Fruit fly (Drosophila melanogaster): ENCODE measurements around the gene CG13901.

Gene CG13901

DNA sequence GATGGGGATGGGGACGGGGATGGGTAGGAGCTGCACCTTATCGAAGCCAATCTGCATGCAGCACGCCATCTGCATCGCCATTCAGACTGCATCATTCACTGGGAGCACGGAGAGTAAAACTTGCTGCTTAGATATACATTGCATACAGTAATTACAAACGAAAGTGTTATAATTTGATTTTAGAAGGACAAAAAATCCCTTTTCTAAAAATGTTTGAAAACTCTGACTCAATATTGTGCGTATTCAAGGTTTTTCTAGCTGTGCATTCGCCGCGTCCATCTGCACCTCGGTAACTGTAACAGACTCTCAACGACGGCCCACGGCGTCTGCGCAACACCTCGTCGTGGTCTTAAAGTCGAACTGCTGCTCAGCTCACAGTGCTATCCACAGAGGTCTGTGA, 50.0 kb downstream of the CG13901 start (continued):
- TF ChIP-seq CG9876 (GFP tag; optimal IDR thresholded peaks at IDR 0.05) (no peak), nom (GFP tag; optimal IDR thresholded peaks at IDR 0.05) (no peak), nerfin-1 (tag; optimal IDR thresholded peaks at IDR 0.05) (no peak), usp (GFP tag; optimal IDR thresholded peaks at IDR 0.05) (no peak), cas (GFP tag; IDR thresholded peaks at IDR 0.05) (no peak), Doc2 (GFP tag; IDR thresholded peaks at IDR 0.05) (no peak), CG8089 (GFP tag; optimal IDR thresholded peaks at IDR 0.05) (no peak), Sry-β (GFP tag; optimal IDR thresholded peaks at IDR 0.05) (no peak), CG10543 (GFP tag; optimal IDR thresholded peaks at IDR 0.05) (no peak), Oli (tag; optimal IDR thresholded peaks at IDR 0.05) (peak; percentile 31), ERR (GFP tag; optimal IDR thresholded peaks at IDR 0.05) (no peak), CkIIα-i1 (GFP tag; IDR thresholded peaks at IDR 0.05) (no peak), abd-A (tag; optimal IDR thresholded peaks at IDR 0.05) (no peak), CG8388 (GFP tag; optimal IDR thresholded peaks at IDR 0.05) (peak; percentile 14), ssp (GFP tag; IDR thresholded peaks at IDR 0.05) (no peak), CG18764 (GFP tag; optimal IDR thresholded peaks at IDR 0.05) (no peak), vnd (GFP tag; IDR thresholded peaks at IDR 0.05; ENCODE audit: partially characterized antibody) (no peak), CG34376 (GFP tag; optimal IDR thresholded peaks at IDR 0.05) (no peak), CG17359 (tag; optimal IDR thresholded peaks at IDR 0.05) (peak; percentile 16), CG2712 (tag; optimal IDR thresholded peaks at IDR 0.05) (no peak), gfzf (GFP tag; optimal IDR thresholded peaks at IDR 0.05) (no peak), mld (GFP tag; IDR thresholded peaks at IDR 0.05; ENCODE audit: partially characterized antibody) (no peak), CG4328 (GFP tag; optimal IDR thresholded peaks at IDR 0.05) (no peak), vvl (GFP tag; IDR thresholded peaks at IDR 0.05) (peak; percentile 25; the same call in 1 of the 2 replicates), maf-S (GFP tag; optimal IDR thresholded peaks at IDR 0.05) (no peak), Sox102F (GFP tag; optimal IDR thresholded peaks at IDR 0.05) (peak; percentile 50), CTCF (GFP tag; optimal IDR thresholded peaks at IDR 0.05) (no peak), HLHmδ (GFP tag; optimal IDR thresholded peaks at IDR 0.05) (no peak), CG9727 (GFP tag; optimal IDR thresholded peaks at IDR 0.05) (no peak), CG3163 (GFP tag; optimal IDR thresholded peaks at IDR 0.05) (no peak), Med (GFP tag) (peak; percentile 7), bsh (GFP tag; optimal IDR thresholded peaks at IDR 0.05) (peak; percentile 12 to 31), cwo (GFP tag; optimal IDR thresholded peaks at IDR 0.05) (no peak), inv (GFP tag; IDR thresholded peaks at IDR 0.05; ENCODE audit: partially characterized antibody) (no peak), lilli (GFP tag; optimal IDR thresholded peaks at IDR 0.05) (no peak), CoRest (tag; optimal IDR thresholded peaks at IDR 0.05) (no peak), CG6689 (GFP tag; IDR thresholded peaks at IDR 0.05) (0 out of 2 replicates have a peak, but pooled peaks have one; percentile 20), CG18619 (GFP tag; optimal IDR thresholded peaks at IDR 0.05) (no peak), CG3838 (GFP tag; optimal IDR thresholded peaks at IDR 0.05) (no peak), Ravus (GFP tag; IDR thresholded peaks at IDR 0.05) (no peak), bbx (GFP tag; IDR thresholded peaks at IDR 0.05; ENCODE audit: partially characterized antibody) (no peak), Awh (GFP tag; IDR thresholded peaks at IDR 0.05) (0 out of 2 replicates have a peak, but pooled peaks have one; percentile 20), vfl (GFP tag; optimal IDR thresholded peaks at IDR 0.05) (no peak), CG10565 (GFP tag; optimal IDR thresholded peaks at IDR 0.05) (no peak), Rx (GFP tag; IDR thresholded peaks at IDR 0.05) (no peak), tio (GFP tag; optimal IDR thresholded peaks at IDR 0.05) (no peak), CG13894 (tag; optimal IDR thresholded peaks at IDR 0.05) (no peak), grau (tag; optimal IDR thresholded peaks at IDR 0.05) (no peak), bigmax (GFP tag; optimal IDR thresholded peaks at IDR 0.05) (no peak), CG7372 (GFP tag; IDR thresholded peaks at IDR 0.05) (no peak), CG7357 (GFP tag; IDR thresholded peaks at IDR 0.05) (no peak)

All from whole organism, embryonic.